ENCODE assay signal across 3 fruit fly cellular contexts in genomic region chr3L:3304740-3305139, dm6.
TF ChIP-seq lines count a peak whose summit lies in the region.

No protein-coding gene starts in this region.

- no peak for TF ChIP-seq CTCF in whole organism, embryonic (GFP tag; optimal IDR thresholded peaks at IDR 0.05; lab: Kevin White, UChicago)

TF ChIP-seq in whole organism, embryonic, 481 proteins besides CTCF, POLR2A, EP300 and RAD21:
- no peak for TF ChIP-seq CG6689 (GFP tag; IDR thresholded peaks at IDR 0.05; lab: Robert Waterston, UW)
- no peak for TF ChIP-seq gt (GFP tag; IDR thresholded peaks at IDR 0.05; lab: Robert Waterston, UW)
- no peak for TF ChIP-seq MTF-1 (GFP tag; optimal IDR thresholded peaks at IDR 0.05; lab: Kevin White, UChicago; ENCODE audit: borderline replicate concordance)
- peak; percentile 54 for TF ChIP-seq CG15479 (GFP tag; optimal IDR thresholded peaks at IDR 0.05; lab: Kevin White, UChicago)
- no peak for TF ChIP-seq phol (tag; optimal IDR thresholded peaks at IDR 0.05; lab: Kevin White, UChicago)
- peak in 1 of 2 experiments; percentile 25 for TF ChIP-seq tll (GFP tag; optimal IDR thresholded peaks at IDR 0.05; lab: Kevin White, UChicago)

TF ChIP-seq in whole organism, pupa, 21 proteins besides CTCF, POLR2A, EP300 and RAD21:
- TF ChIP-seq CG12605 (GFP tag; IDR thresholded peaks at IDR 0.05; lab: Robert Waterston, UW): no peak
- TF ChIP-seq EcR (GFP tag; optimal IDR thresholded peaks at IDR 0.05; lab: Kevin White, UChicago): peak; percentile 85
- no peak for TF ChIP-seq fd96Ca (GFP tag; IDR thresholded peaks at IDR 0.05; lab: Robert Waterston, UW)

TF ChIP-seq in whole organism, wandering third instar larva, 38 proteins besides CTCF, POLR2A, EP300 and RAD21:
- TF ChIP-seq ey (GFP tag; optimal IDR thresholded peaks at IDR 0.05; lab: Kevin White, UChicago) (no peak), tai (GFP tag; optimal IDR thresholded peaks at IDR 0.05; lab: Kevin White, UChicago) (no peak), woc (GFP tag; optimal IDR thresholded peaks at IDR 0.05; lab: Kevin White, UChicago) (no peak), Rel (GFP tag; optimal IDR thresholded peaks at IDR 0.05; lab: Kevin White, UChicago) (no peak), Rel (tag; optimal IDR thresholded peaks at IDR 0.05; lab: Kevin White, UChicago) (peak; percentile 66), Dif (GFP tag; optimal IDR thresholded peaks at IDR 0.05; lab: Kevin White, UChicago; ENCODE audit: partially characterized antibody) (no peak)
